Worm (Caenorhabditis elegans) whole organism, L3 larva: ENCODE data around the gene W06F12.2.

ENCODE experiments used
- ama-1 ChIP-seq: fragments of 150-350 bp; optimal IDR thresholded peaks from 2 replicates; lab custom pipeline; 2018
- elt-3 ChIP-seq, 3 experiments: fragments of 150-350 bp in 1 of 3; sonication (generic microtip) in 2 of 3; optimal IDR thresholded peaks; 2 replicates in 2 of 3; 4 replicates in 1 of 3; lab custom pipeline; 2014 to 2017; ENCODE audit warnings: missing biosample characterization in 3 of 3, missing genetic modification characterization in 3 of 3
- jun-1 ChIP-seq: fragments of 150-350 bp; optimal IDR thresholded peaks from 2 replicates; lab custom pipeline; 2014; ENCODE audit warnings: missing biosample characterization, missing genetic modification reagents, missing genetic modification characterization
- lin-39 ChIP-seq: fragments of 150-350 bp; optimal IDR thresholded peaks from 2 replicates; lab custom pipeline; 2018; ENCODE audit warnings: missing biosample characterization, missing genetic modification reagents, missing genetic modification characterization
- nhr-11 ChIP-seq: fragments of 150-350 bp; optimal IDR thresholded peaks from 2 replicates; lab custom pipeline; 2014; ENCODE audit warnings: missing biosample characterization, missing genetic modification characterization
- nhr-237 ChIP-seq: fragments of 150-350 bp; optimal IDR thresholded peaks from 2 replicates; lab custom pipeline; 2014; ENCODE audit warnings: missing biosample characterization, missing genetic modification characterization
- nhr-67 ChIP-seq: fragments of 150-350 bp; optimal IDR thresholded peaks from 2 replicates; lab custom pipeline; 2014; ENCODE audit warnings: missing biosample characterization, missing genetic modification characterization
- pha-4 ChIP-seq: fragments of 150-350 bp; optimal IDR thresholded peaks from 2 replicates; lab custom pipeline; 2014; ENCODE audit warnings: missing biosample characterization, missing genetic modification reagents, missing genetic modification characterization
- sea-2 ChIP-seq: fragments of 150-350 bp; sonication (generic microtip); optimal IDR thresholded peaks from 4 replicates; lab custom pipeline; 2014; ENCODE audit warnings: missing biosample characterization, missing genetic modification reagents, missing genetic modification characterization
- snpc-4 ChIP-seq: fragments of 150-350 bp; optimal IDR thresholded peaks from 2 replicates; lab custom pipeline; 2014; ENCODE audit warnings: missing biosample characterization, missing genetic modification characterization
- tbx-2 ChIP-seq: sonication (generic microtip); optimal IDR thresholded peaks from 2 replicates; lab custom pipeline; 2016; ENCODE audit warnings: mild to moderate bottlenecking, missing genetic modification characterization, missing compliant biosample characterization
- unc-62 ChIP-seq: fragments of 150-350 bp; sonication (generic microtip); optimal IDR thresholded peaks from 4 replicates; lab custom pipeline; 2014; ENCODE audit warnings: missing biosample characterization, missing genetic modification reagents, missing genetic modification characterization
- zag-1 ChIP-seq: fragments of 150-350 bp; optimal IDR thresholded peaks from 2 replicates; lab custom pipeline; 2014; ENCODE audit warnings: missing biosample characterization, missing genetic modification characterization

DNA sequence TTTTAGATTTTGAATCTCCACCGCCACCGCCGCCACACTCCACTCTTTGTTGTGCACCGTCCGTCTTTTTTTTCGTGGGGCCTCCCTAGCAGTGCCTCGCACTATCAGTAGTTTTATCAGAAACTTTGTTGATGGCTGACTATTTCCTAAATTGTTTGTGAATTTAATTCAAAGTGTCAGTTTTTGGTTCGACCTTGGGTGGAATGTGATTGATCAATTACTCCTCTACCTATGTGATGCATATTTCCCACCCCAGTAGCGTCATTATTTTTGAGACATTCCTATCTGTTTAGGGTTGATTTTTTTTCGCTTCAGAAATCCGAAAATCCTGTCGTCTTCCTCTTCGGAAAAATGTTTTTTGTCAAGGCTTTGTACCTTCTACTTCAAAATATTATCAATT is 20.8 kb downstream of the W06F12.2 start:
- TF ChIP-seq pha-4 (tag; lab: Kevin White, UChicago) (no peak), ama-1 (lab: Kevin White, UChicago) (no peak), snpc-4 (no peak), sea-2 (GFP tag; lab: Kevin White, UChicago) (no peak), nhr-237 (tag; lab: Kevin White, UChicago) (no peak), elt-3 (tag; optimal IDR thresholded peaks at IDR 0.05; lab: Kevin White, UChicago) (no peak), unc-62 (GFP tag; lab: Kevin White, UChicago) (no peak), nhr-67 (no peak), nhr-11 (tag; lab: Kevin White, UChicago) (no peak), jun-1 (no peak), lin-39 (tag; lab: Kevin White, UChicago) (no peak), zag-1 (tag; lab: Kevin White, UChicago) (no peak), tbx-2 (tag; lab: Kevin White, UChicago) (no peak)
